Worm (Caenorhabditis elegans): ENCODE data around the gene F55G1.1.

F55G1.1 gene

DNA sequence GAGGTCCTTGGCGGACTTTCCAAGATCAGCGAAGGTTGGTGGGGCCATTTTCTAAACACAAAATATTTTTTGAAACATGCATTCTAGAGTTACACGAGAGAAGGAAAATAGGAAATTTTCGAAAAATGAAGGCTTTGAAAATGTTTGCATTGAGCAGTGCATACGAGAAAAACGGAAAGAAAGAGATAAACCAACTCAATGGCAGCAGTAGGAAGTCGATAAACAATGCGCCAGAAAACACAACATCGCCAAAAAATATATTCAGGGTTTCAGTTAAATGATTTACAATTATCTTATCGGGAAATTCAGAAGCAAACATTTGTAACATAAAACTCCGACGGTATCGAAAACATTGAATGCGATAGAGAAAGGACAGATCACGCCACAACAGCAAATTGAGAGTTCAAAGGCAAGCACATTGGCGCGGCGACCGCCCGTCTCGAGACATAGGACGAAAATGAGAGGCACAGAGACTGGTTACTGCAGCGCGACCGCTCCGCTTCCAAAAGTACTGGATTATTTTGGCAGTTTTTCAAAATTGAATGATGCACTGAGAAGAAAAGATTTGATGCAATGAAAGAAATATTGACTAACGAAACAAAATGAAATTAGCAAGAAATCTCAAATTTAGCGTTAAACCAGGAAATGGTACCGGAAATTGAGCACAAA lies 16.4 kb downstream of the F55G1.1 start, which contains the start of the genes vdac-1 and R05G6.5:
TSS of gene vdac-1 (minus strand) at position 51 of the 669 bp plus-strand sequence.
TSS of gene R05G6.5 (plus strand) at position 527 of the 669 bp plus-strand sequence.
- TF ChIP-seq aptf-2 (GFP tag; conservative IDR thresholded peaks at IDR 0.05) = no peak
- peak; percentile 75 to 78 for TF ChIP-seq let-607 (tag; optimal IDR thresholded peaks at IDR 0.05)
- peak; percentile 45 for TF ChIP-seq madf-10 (tag; optimal IDR thresholded peaks at IDR 0.05)
- TF ChIP-seq F52B5.7 (tag; optimal IDR thresholded peaks at IDR 0.05) = peak; percentile 35
- TF ChIP-seq F37B4.10 (GFP tag; IDR thresholded peaks at IDR 0.05) = no peak
- peak; percentile 42 for TF ChIP-seq chd-7 (tag; optimal IDR thresholded peaks at IDR 0.05)
- TF ChIP-seq gei-17 (GFP tag; optimal IDR thresholded peaks at IDR 0.05) = no peak
- peak; percentile 45; the same call in 1 of the 2 replicates for TF ChIP-seq madf-6 (GFP tag; IDR thresholded peaks at IDR 0.05)
- 0 out of 2 replicates have a peak, but pooled peaks have one; percentile 40 for TF ChIP-seq ceh-100 (GFP tag; IDR thresholded peaks at IDR 0.05)
- peak; percentile 55 for TF ChIP-seq tbp1 (GFP tag; optimal IDR thresholded peaks at IDR 0.05)
- TF ChIP-seq nhr-80 (tag; optimal IDR thresholded peaks at IDR 0.05) = peak; percentile 97
- peak in 1 of 3 experiments; percentile 73 for TF ChIP-seq lin-35 (GFP tag; optimal IDR thresholded peaks at IDR 0.05)
- TF ChIP-seq somi-1 (GFP tag; optimal IDR thresholded peaks at IDR 0.05) = peak; percentile 65
- peak; percentile 16 for TF ChIP-seq dpl-1 (GFP tag; optimal IDR thresholded peaks at IDR 0.05)
- TF ChIP-seq nfyb-1 (GFP tag; IDR thresholded peaks at IDR 0.05) = peak; percentile 44; the same call in 1 of the 2 replicates
- TF ChIP-seq Y95B8A.8 (GFP tag; IDR thresholded peaks at IDR 0.05) = peak; percentile 76
- peak; percentile 38 for TF ChIP-seq athp-1 (tag; optimal IDR thresholded peaks at IDR 0.05)
- TF ChIP-seq akir-1 (GFP tag; optimal IDR thresholded peaks at IDR 0.05) = no peak
- TF ChIP-seq attf-5 (GFP tag; optimal IDR thresholded peaks at IDR 0.05) = peak; percentile 80
- TF ChIP-seq ets-4 (GFP tag; optimal IDR thresholded peaks at IDR 0.05) = peak; percentile 48
- TF ChIP-seq lin-54 (GFP tag; optimal IDR thresholded peaks at IDR 0.05) = peak; percentile 81
- peak; percentile 16 for TF ChIP-seq die-1 (tag; optimal IDR thresholded peaks at IDR 0.05)
- TF ChIP-seq K12H6.12 (tag; optimal IDR thresholded peaks at IDR 0.05) = peak; percentile 51
- peak; percentile 39; the same call in 1 of the 2 replicates for TF ChIP-seq rcor-1 (GFP tag; IDR thresholded peaks at IDR 0.05)
- no peak for TF ChIP-seq nfya-1 (tag; optimal IDR thresholded peaks at IDR 0.05; ENCODE audit: borderline replicate concordance, insufficient read depth)
- peak; percentile 68 for TF ChIP-seq lin-40 (tag; optimal IDR thresholded peaks at IDR 0.05)
- TF ChIP-seq F49E8.2 (tag; optimal IDR thresholded peaks at IDR 0.05; ENCODE audit: insufficient read depth) = no peak
- 0 out of 2 replicates have a peak, but pooled peaks have one; percentile 55 for TF ChIP-seq pbrm-1 (GFP tag; IDR thresholded peaks at IDR 0.05)
- no peak for TF ChIP-seq ztf-25 (GFP tag; IDR thresholded peaks at IDR 0.05)
- TF ChIP-seq snpc-1.3 (tag; optimal IDR thresholded peaks at IDR 0.05; ENCODE audit: insufficient read depth) = no peak
- peak; percentile 79 for TF ChIP-seq ceh-27 (GFP tag; optimal IDR thresholded peaks at IDR 0.05)
- peak; percentile 92 for TF ChIP-seq hmg-1.2 (GFP tag; IDR thresholded peaks at IDR 0.05)
- TF ChIP-seq sptf-2 (GFP tag; optimal IDR thresholded peaks at IDR 0.05) = no peak
- TF ChIP-seq mcd-1 (GFP tag; IDR thresholded peaks at IDR 0.05) = peak; percentile 75
- no peak for TF ChIP-seq madf-8 (GFP tag; conservative IDR thresholded peaks at IDR 0.05)
- peak; percentile 67 for TF ChIP-seq attf-3 (GFP tag; conservative IDR thresholded peaks at IDR 0.05)
- peak; percentile 73 for TF ChIP-seq dox-1 (GFP tag; IDR thresholded peaks at IDR 0.05)
- TF ChIP-seq repo-1 (tag; optimal IDR thresholded peaks at IDR 0.05) = peak; percentile 45
- peak; percentile 75 for TF ChIP-seq B0336.3 (GFP tag; IDR thresholded peaks at IDR 0.05)
- TF ChIP-seq cebp-1 (GFP tag; IDR thresholded peaks at IDR 0.05) = no peak
- peak; percentile 73 for TF ChIP-seq cebp-1 (tag; optimal IDR thresholded peaks at IDR 0.05)
- TF ChIP-seq ekl-4 (GFP tag; IDR thresholded peaks at IDR 0.05) = peak; percentile 87
- peak; percentile 97 for TF ChIP-seq madf-3 (GFP tag; IDR thresholded peaks at IDR 0.05)
- 0 out of 2 replicates have a peak, but pooled peaks have one; percentile 8 for TF ChIP-seq egrh-3 (GFP tag; IDR thresholded peaks at IDR 0.05)
- peak; percentile 42 for TF ChIP-seq ztf-18 (tag; optimal IDR thresholded peaks at IDR 0.05)
- peak; percentile 22 for TF ChIP-seq snpc-4 (GFP tag; optimal IDR thresholded peaks at IDR 0.05)
- TF ChIP-seq snpc-4 (tag; optimal IDR thresholded peaks at IDR 0.05) = peak; percentile 17 to 58 (median 24)

Data from whole organism, young adult.